Fruit fly (Drosophila melanogaster): Measurements from ENCODE around the gene CG11722.

DNA sequence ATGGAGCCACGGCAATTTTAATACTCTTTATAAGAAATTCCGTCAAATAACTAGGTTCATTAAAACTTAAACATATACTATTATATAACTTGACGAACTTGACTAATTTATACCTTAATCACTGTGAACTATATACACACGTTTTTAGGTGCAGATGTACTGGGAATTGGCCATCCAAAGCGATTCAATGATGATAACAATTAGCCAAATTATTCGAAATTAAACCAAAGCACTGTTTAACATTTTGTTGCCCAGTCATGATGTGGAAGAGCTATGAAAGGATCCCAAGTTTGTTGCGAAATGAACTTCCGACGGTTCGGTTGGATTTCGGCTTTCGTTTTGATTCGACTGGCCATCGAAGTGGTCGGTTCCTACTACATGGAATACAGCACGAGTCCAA, 17.0 kb upstream of the CG11722 start, which contains the start of gene CG33630:
- no peak for TF ChIP-seq foxo (GFP tag; optimal IDR thresholded peaks at IDR 0.05)
- TF ChIP-seq sv (GFP tag; optimal IDR thresholded peaks at IDR 0.05): no peak
- no peak for TF ChIP-seq pan (optimal IDR thresholded peaks at IDR 0.05)
- TF ChIP-seq lola (GFP tag; optimal IDR thresholded peaks at IDR 0.05): no peak
- no peak for TF ChIP-seq tai (GFP tag; optimal IDR thresholded peaks at IDR 0.05)
